Worm (Caenorhabditis elegans): ENCODE data around the gene cest-3.

cest-3 gene

DNA sequence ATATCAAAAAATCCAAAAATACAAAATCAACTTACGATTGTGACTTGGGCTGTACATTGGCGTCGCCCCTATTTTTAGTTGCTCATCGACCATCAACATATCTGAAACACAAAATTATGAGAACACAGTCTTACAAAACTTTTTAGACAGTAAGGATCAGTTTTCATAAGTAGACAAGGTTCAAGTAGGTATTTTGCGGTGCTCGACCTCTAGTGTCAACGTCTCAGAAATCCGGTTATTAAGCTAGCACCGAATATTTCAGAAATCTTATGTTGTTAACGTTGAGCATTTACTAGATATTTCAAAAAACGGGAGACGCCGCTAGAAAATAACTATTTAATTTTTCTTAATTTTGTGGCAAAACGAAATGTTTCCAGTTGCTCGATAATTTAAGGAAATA, 29.4 kb downstream of the cest-3 start, which contains the start of gene otpl-8:
Gene otpl-8 (minus strand): TSS at position 101 of the 400 bp plus-strand sequence.
- TF ChIP-seq nhr-28 (tag; optimal IDR thresholded peaks at IDR 0.05) (no peak), bed-3 (GFP tag; optimal IDR thresholded peaks at IDR 0.05) (no peak), unc-120 (tag; optimal IDR thresholded peaks at IDR 0.05; ENCODE audit: poor library complexity, severe bottlenecking) (no peak), ztf-11 (tag; optimal IDR thresholded peaks at IDR 0.05) (no peak), mls-2 (tag; optimal IDR thresholded peaks at IDR 0.05) (no peak), nhr-12 (tag; optimal IDR thresholded peaks at IDR 0.05) (no peak), nhr-2 (tag; optimal IDR thresholded peaks at IDR 0.05) (no peak), pha-4 (tag; optimal IDR thresholded peaks at IDR 0.05) (no peak), tbx-8 (GFP tag; optimal IDR thresholded peaks at IDR 0.05) (no peak), flh-1 (GFP tag; optimal IDR thresholded peaks at IDR 0.05) (no peak), mep-1 (tag; optimal IDR thresholded peaks at IDR 0.05) (no peak), zip-8 (tag; optimal IDR thresholded peaks at IDR 0.05) (no peak), lsy-2 (tag; optimal IDR thresholded peaks at IDR 0.05) (no peak), snpc-4 (tag; optimal IDR thresholded peaks at IDR 0.05) (no peak), elt-3 (tag; optimal IDR thresholded peaks at IDR 0.05) (no peak)

DNA sequence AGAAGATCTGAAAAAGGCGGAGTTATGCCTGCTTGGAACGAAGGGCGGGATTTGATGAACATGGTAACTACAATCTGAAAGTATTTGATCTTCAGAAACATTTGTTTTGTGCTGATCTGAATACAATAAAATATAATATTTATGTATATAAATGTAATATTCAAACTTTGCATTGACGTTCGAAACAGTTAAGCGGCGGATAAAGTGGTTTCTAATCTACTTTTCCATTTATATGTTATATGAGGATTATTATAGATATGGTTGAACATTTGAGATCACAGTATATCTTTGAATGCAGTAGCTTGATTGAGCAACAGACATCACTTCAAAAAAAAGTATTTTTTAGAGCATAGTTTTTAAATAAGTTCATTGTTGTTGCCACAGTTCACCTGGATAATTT, 32.4 kb downstream of the cest-3 start, which contains the start of gene H19J13.2:
Gene H19J13.2 (minus strand): TSS at position 101 of the 400 bp plus-strand sequence.
- no peak for TF ChIP-seq ztf-11 (tag; optimal IDR thresholded peaks at IDR 0.05)
- no peak for TF ChIP-seq tbx-8 (GFP tag; optimal IDR thresholded peaks at IDR 0.05)
- TF ChIP-seq pha-4 (tag; optimal IDR thresholded peaks at IDR 0.05): no peak
- TF ChIP-seq lsy-2 (tag; optimal IDR thresholded peaks at IDR 0.05): no peak
- TF ChIP-seq M03D4.4 (tag; optimal IDR thresholded peaks at IDR 0.05): no peak
- TF ChIP-seq zip-8 (tag; optimal IDR thresholded peaks at IDR 0.05): no peak
- TF ChIP-seq ceh-39 (tag; optimal IDR thresholded peaks at IDR 0.05): no peak
- no peak for TF ChIP-seq flh-1 (GFP tag; optimal IDR thresholded peaks at IDR 0.05)
- TF ChIP-seq mep-1 (tag; optimal IDR thresholded peaks at IDR 0.05): no peak

ce11 chrX:12275577-12275976, 34.1 kb downstream of the cest-3 start, which contains the start of gene C04B4.6:
C04B4.6 (minus strand) TSS chrX:12275677.
- no peak for TF ChIP-seq sptf-1 (tag; optimal IDR thresholded peaks at IDR 0.05)
- no peak for TF ChIP-seq ztf-11 (tag; optimal IDR thresholded peaks at IDR 0.05)
- TF ChIP-seq nhr-12 (tag; optimal IDR thresholded peaks at IDR 0.05): no peak
- no peak for TF ChIP-seq unc-120 (tag; optimal IDR thresholded peaks at IDR 0.05; ENCODE audit: poor library complexity, severe bottlenecking)
- no peak for TF ChIP-seq elt-1 (tag; optimal IDR thresholded peaks at IDR 0.05; ENCODE audit: borderline replicate concordance, insufficient read depth)
- TF ChIP-seq nhr-28 (tag; optimal IDR thresholded peaks at IDR 0.05): no peak
- TF ChIP-seq mab-5 (tag; optimal IDR thresholded peaks at IDR 0.05): no peak
- TF ChIP-seq zip-8 (tag; optimal IDR thresholded peaks at IDR 0.05): no peak
- no peak for TF ChIP-seq blmp-1 (tag; optimal IDR thresholded peaks at IDR 0.05)
- TF ChIP-seq ceh-83 (GFP tag; optimal IDR thresholded peaks at IDR 0.05): no peak
- no peak for TF ChIP-seq drap-1 (GFP tag; optimal IDR thresholded peaks at IDR 0.05)
- TF ChIP-seq nhr-76 (tag; optimal IDR thresholded peaks at IDR 0.05): no peak
- no peak for TF ChIP-seq mep-1 (tag; optimal IDR thresholded peaks at IDR 0.05)
- no peak for TF ChIP-seq ham-2 (GFP tag; optimal IDR thresholded peaks at IDR 0.05)
- no peak for TF ChIP-seq tbx-8 (GFP tag; optimal IDR thresholded peaks at IDR 0.05)
- no peak for TF ChIP-seq lsy-2 (tag; optimal IDR thresholded peaks at IDR 0.05)
- no peak for TF ChIP-seq lin-13 (tag; optimal IDR thresholded peaks at IDR 0.05)
- no peak for TF ChIP-seq ceh-39 (tag; optimal IDR thresholded peaks at IDR 0.05)

ce11 chrX:12280477-12280876, 39.0 kb downstream of the cest-3 start, which contains the start of gene C04B4.1:
C04B4.1 (plus strand) TSS chrX:12280777.
- TF ChIP-seq pha-4 (tag; optimal IDR thresholded peaks at IDR 0.05) (no peak), mab-5 (tag; optimal IDR thresholded peaks at IDR 0.05) (no peak), unc-62 (GFP tag; optimal IDR thresholded peaks at IDR 0.05) (no peak), lin-13 (tag; optimal IDR thresholded peaks at IDR 0.05) (no peak)

ce11 chrX:12282911-12283310, 41.5 kb downstream of the cest-3 start, which contains the start of gene C04B4.2:
C04B4.2 (plus strand) TSS chrX:12283281.
- TF ChIP-seq ceh-83 (GFP tag; optimal IDR thresholded peaks at IDR 0.05): no peak
- TF ChIP-seq ceh-43 (GFP tag; optimal IDR thresholded peaks at IDR 0.05): no peak
- TF ChIP-seq unc-62 (GFP tag; optimal IDR thresholded peaks at IDR 0.05): no peak
- no peak for TF ChIP-seq drap-1 (GFP tag; optimal IDR thresholded peaks at IDR 0.05)
- no peak for TF ChIP-seq snpc-4 (tag; optimal IDR thresholded peaks at IDR 0.05)
- TF ChIP-seq nhr-76 (tag; optimal IDR thresholded peaks at IDR 0.05): no peak
- no peak for TF ChIP-seq ztf-11 (tag; optimal IDR thresholded peaks at IDR 0.05)
- no peak for TF ChIP-seq unc-120 (tag; optimal IDR thresholded peaks at IDR 0.05; ENCODE audit: poor library complexity, severe bottlenecking)

DNA sequence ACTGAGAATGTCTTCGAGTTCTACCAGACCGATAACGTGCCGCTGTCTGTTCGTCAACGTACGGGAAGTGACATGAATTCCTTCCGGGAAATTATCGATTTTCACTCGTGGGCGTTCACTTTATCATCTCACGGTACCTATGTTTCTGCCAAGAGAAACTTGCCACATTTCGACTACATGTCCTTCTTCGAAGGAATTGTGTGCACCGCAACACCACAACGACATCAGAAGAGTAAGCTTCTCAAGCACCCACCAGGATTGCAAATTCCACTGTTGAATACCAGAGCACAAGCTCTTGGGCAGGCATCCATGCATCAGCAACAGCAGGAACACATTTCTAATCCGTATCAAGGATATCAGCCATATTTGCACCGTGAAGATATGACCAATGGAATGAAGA, 42.7 kb downstream of the cest-3 start:
- TF ChIP-seq drap-1 (GFP tag; optimal IDR thresholded peaks at IDR 0.05) (no peak), pha-4 (tag; optimal IDR thresholded peaks at IDR 0.05) (no peak), unc-62 (GFP tag; optimal IDR thresholded peaks at IDR 0.05) (no peak), unc-120 (tag; optimal IDR thresholded peaks at IDR 0.05; ENCODE audit: poor library complexity, severe bottlenecking) (no peak), sptf-1 (tag; optimal IDR thresholded peaks at IDR 0.05) (no peak), mls-2 (tag; optimal IDR thresholded peaks at IDR 0.05) (no peak), bed-3 (GFP tag; optimal IDR thresholded peaks at IDR 0.05) (no peak), nhr-12 (tag; optimal IDR thresholded peaks at IDR 0.05) (no peak), tbx-8 (GFP tag; optimal IDR thresholded peaks at IDR 0.05) (no peak), flh-1 (GFP tag; optimal IDR thresholded peaks at IDR 0.05) (no peak), ceh-83 (GFP tag; optimal IDR thresholded peaks at IDR 0.05) (no peak), nhr-2 (tag; optimal IDR thresholded peaks at IDR 0.05) (no peak), M03D4.4 (tag; optimal IDR thresholded peaks at IDR 0.05) (no peak), nhr-76 (tag; optimal IDR thresholded peaks at IDR 0.05) (no peak)
